Fruit fly (Drosophila melanogaster): ENCODE measurements around the gene CSN1b.

- TF ChIP-seq h (GFP tag; optimal IDR thresholded peaks at IDR 0.05) (no peak), lola (GFP tag; optimal IDR thresholded peaks at IDR 0.05) (no peak), Hnf4 (GFP tag; optimal IDR thresholded peaks at IDR 0.05) (no peak), foxo (GFP tag; optimal IDR thresholded peaks at IDR 0.05) (no peak), Abd-B (GFP tag; optimal IDR thresholded peaks at IDR 0.05) (no peak), sv (GFP tag; optimal IDR thresholded peaks at IDR 0.05) (no peak), jim (GFP tag; optimal IDR thresholded peaks at IDR 0.05) (no peak)
These were observed 15.5 kb upstream of the CSN1b start, which contains the start of gene CG18223 for dm6 chr3L:18920219-18920618.
